Fruit fly (Drosophila melanogaster): ENCODE measurements around the gene Spase22-23.

The Spase22-23 gene

dm6 chr3R:24221334-24222302 lies 8.2 kb downstream of the Spase22-23 start, which contains the start of gene twin (continued):
- TF ChIP-seq nau (GFP tag; optimal IDR thresholded peaks at IDR 0.05) (no peak), CG12155 (GFP tag; optimal IDR thresholded peaks at IDR 0.05) (peak; percentile 51), CG18011 (GFP tag; optimal IDR thresholded peaks at IDR 0.05) (peak; percentile 44), CG17328 (GFP tag; IDR thresholded peaks at IDR 0.05) (peak; percentile 50; the same call in 1 of the 2 replicates), dmrt11E (tag; optimal IDR thresholded peaks at IDR 0.05) (peak; percentile 26), lbe (GFP tag; optimal IDR thresholded peaks at IDR 0.05) (peak; percentile 6), Mad (GFP tag; optimal IDR thresholded peaks at IDR 0.05) (peak; percentile 64), CG8478 (optimal IDR thresholded peaks at IDR 0.05) (peak; percentile 37), so (GFP tag; IDR thresholded peaks at IDR 0.05) (0 out of 3 replicates have a peak, but pooled peaks have one; percentile 38), tll (GFP tag; optimal IDR thresholded peaks at IDR 0.05) (no peak), gce (GFP tag; IDR thresholded peaks at IDR 0.05) (no peak), her (GFP tag; optimal IDR thresholded peaks at IDR 0.05) (peak; percentile 72), ken (GFP tag; IDR thresholded peaks at IDR 0.05) (peak; percentile 64; the same call in 1 of the 3 replicates), CG4854 (GFP tag; optimal IDR thresholded peaks at IDR 0.05) (peak; percentile 21), CG4360 (GFP tag; IDR thresholded peaks at IDR 0.05) (peak; percentile 15; the same call in 1 of the 2 replicates), Nf-YA (GFP tag; IDR thresholded peaks at IDR 0.05) (no peak), Sox102F (GFP tag; optimal IDR thresholded peaks at IDR 0.05) (no peak), CG13287 (GFP tag; IDR thresholded peaks at IDR 0.05; ENCODE audit: partially characterized antibody) (peak; percentile 82), fru (optimal IDR thresholded peaks at IDR 0.05) (no peak), Pdp1 (GFP tag; optimal IDR thresholded peaks at IDR 0.05) (peak; percentile 51 to 68), Ada2b (GFP tag; IDR thresholded peaks at IDR 0.05) (no peak; the same call in 1 of the 2 replicates), CG1792 (GFP tag; optimal IDR thresholded peaks at IDR 0.05) (peak; percentile 24), CG7271 (tag; optimal IDR thresholded peaks at IDR 0.05) (no peak), CG30020 (tag; optimal IDR thresholded peaks at IDR 0.05) (peak; percentile 64), disco-r (GFP tag; optimal IDR thresholded peaks at IDR 0.05) (no peak), CG11504 (tag; optimal IDR thresholded peaks at IDR 0.05) (no peak), Usf (GFP tag; optimal IDR thresholded peaks at IDR 0.05) (no peak), CkIIα-i1 (GFP tag; IDR thresholded peaks at IDR 0.05) (no peak), CG5953 (GFP tag; IDR thresholded peaks at IDR 0.05) (no peak), jumu (GFP tag; optimal IDR thresholded peaks at IDR 0.05) (peak; percentile 71), nom (GFP tag; optimal IDR thresholded peaks at IDR 0.05) (no peak), gcm2 (GFP tag; optimal IDR thresholded peaks at IDR 0.05) (no peak), nerfin-1 (tag; optimal IDR thresholded peaks at IDR 0.05) (peak; percentile 31), CG11695 (GFP tag; IDR thresholded peaks at IDR 0.05) (0 out of 3 replicates have a peak, but pooled peaks have one; percentile 31), ci (GFP tag; IDR thresholded peaks at IDR 0.05) (peak; percentile 47; the same call in 1 of the 3 replicates), CG17912 (GFP tag; optimal IDR thresholded peaks at IDR 0.05) (no peak), D19B (GFP tag; optimal IDR thresholded peaks at IDR 0.05) (no peak), CG11723 (GFP tag; optimal IDR thresholded peaks at IDR 0.05) (peak; percentile 62), CG17802 (tag; optimal IDR thresholded peaks at IDR 0.05) (peak; percentile 14), CG10147 (GFP tag; optimal IDR thresholded peaks at IDR 0.05) (peak; percentile 58), h (optimal IDR thresholded peaks at IDR 0.05) (no peak), CG4328 (GFP tag; optimal IDR thresholded peaks at IDR 0.05) (peak; percentile 5), dm (GFP tag; optimal IDR thresholded peaks at IDR 0.05) (peak; percentile 22), gt (GFP tag; IDR thresholded peaks at IDR 0.05) (no peak), otp (GFP tag; IDR thresholded peaks at IDR 0.05) (peak; percentile 63; the same call in 2 of the 3 replicates), CG9437 (GFP tag; optimal IDR thresholded peaks at IDR 0.05) (peak; percentile 46), crc (GFP tag; optimal IDR thresholded peaks at IDR 0.05) (no peak), pan (optimal IDR thresholded peaks at IDR 0.05) (no peak), pan (GFP tag; optimal IDR thresholded peaks at IDR 0.05 in 1 of 2, IDR thresholded peaks at IDR 0.05 in 1 of 2) (no peak)
